Worm (Caenorhabditis elegans): Measurements from ENCODE around the gene C10A4.2.

ce11 chrX:7424813-7425212 is 14.8 kb downstream of the C10A4.2 start, which contains the start of gene mnm-2:
- TF ChIP-seq W03F9.2 (tag; optimal IDR thresholded peaks at IDR 0.05) (no peak), him-1 (tag; optimal IDR thresholded peaks at IDR 0.05) (no peak), dao-5 (tag; optimal IDR thresholded peaks at IDR 0.05) (no peak)
